Fruit fly (Drosophila melanogaster) whole organism, embryonic: ENCODE data around the gene Rad9.

Experiments used
- Aef1 ChIP-seq: fragments of 200-800 bp; sonication (Bioruptor generic); IDR thresholded peaks from 3 replicates; pipeline ENCODE4 v1.3.6; 2022; ENCODE audit warnings: missing biosample characterization, missing genetic modification characterization
- Awh ChIP-seq: fragments of 200-800 bp; sonication (Bioruptor generic); IDR thresholded peaks from 2 replicates; pipeline ENCODE4, ENCODE4 v1.3.6; 2022; ENCODE audit warnings: missing biosample characterization, missing genetic modification characterization
- CG12236 ChIP-seq: fragments of 200-800 bp; sonication (Bioruptor generic); optimal IDR thresholded peaks from 2 replicates; lab custom pipeline; 2016; ENCODE audit warnings: missing biosample characterization, missing genetic modification characterization
- CG12299 ChIP-seq: fragments of 200-800 bp; sonication (Bioruptor generic); optimal IDR thresholded peaks from 2 replicates; lab custom pipeline; 2018; ENCODE audit warnings: missing biosample characterization, mild to moderate bottlenecking, missing genetic modification characterization
- CG15269 ChIP-seq: fragments of 200-800 bp; sonication (Bioruptor generic); optimal IDR thresholded peaks from 2 replicates; lab custom pipeline; 2018; ENCODE audit warnings: missing biosample characterization, mild to moderate bottlenecking, missing genetic modification characterization, moderate library complexity
- CG15601 ChIP-seq: fragments of 200-800 bp; sonication (Bioruptor generic); optimal IDR thresholded peaks from 3 replicates; lab custom pipeline; 2019; ENCODE audit warnings: missing biosample characterization, mild to moderate bottlenecking, missing genetic modification characterization, moderate library complexity
- CG1647 ChIP-seq: fragments of 200-800 bp; sonication (Bioruptor generic); optimal IDR thresholded peaks from 3 replicates; lab custom pipeline; 2016; ENCODE audit warnings: missing biosample characterization, missing genetic modification characterization
- CG16815 ChIP-seq: fragments of 200-800 bp; sonication (Bioruptor generic); optimal IDR thresholded peaks from 3 replicates; lab custom pipeline; 2017; ENCODE audit warnings: missing biosample characterization, mild to moderate bottlenecking, missing genetic modification characterization
- CG17359 ChIP-seq: fragments of 200-800 bp; sonication (Bioruptor generic); optimal IDR thresholded peaks from 3 replicates; lab custom pipeline; 2018; ENCODE audit warnings: missing biosample characterization, mild to moderate bottlenecking, missing genetic modification characterization, moderate library complexity
- CG1832 ChIP-seq: fragments of 200-800 bp; sonication (Bioruptor generic); optimal IDR thresholded peaks from 2 replicates; lab custom pipeline; 2017; ENCODE audit warnings: missing biosample characterization, mild to moderate bottlenecking, missing genetic modification characterization, inconsistent platforms
- CG2120 ChIP-seq: fragments of 200-800 bp; sonication (Bioruptor generic); optimal IDR thresholded peaks from 3 replicates; lab custom pipeline; 2016; ENCODE audit warnings: missing biosample characterization, missing genetic modification characterization
- CG2678 ChIP-seq: fragments of 200-800 bp; sonication (Bioruptor generic); optimal IDR thresholded peaks from 3 replicates; lab custom pipeline; 2019; ENCODE audit warnings: missing biosample characterization, mild to moderate bottlenecking, missing genetic modification characterization, moderate library complexity
- CG3281 ChIP-seq: fragments of 200-800 bp; sonication (Bioruptor generic); optimal IDR thresholded peaks from 3 replicates; lab custom pipeline; 2017; ENCODE audit warnings: missing biosample characterization, mild to moderate bottlenecking, missing genetic modification characterization
- CG3726 ChIP-seq: fragments of 200-800 bp; sonication (Bioruptor generic); IDR thresholded peaks from 3 replicates; pipeline ENCODE4, ENCODE4 v1.3.6; 2022; ENCODE audit warnings: missing biosample characterization, missing genetic modification characterization
- CG43689 ChIP-seq: fragments of 200-800 bp; sonication (Bioruptor generic); IDR thresholded peaks from 2 replicates; pipeline ENCODE4 v1.3.6; 2022; ENCODE audit warnings: missing biosample characterization, missing genetic modification characterization
- CG4424 ChIP-seq: fragments of 200-800 bp; sonication (Bioruptor generic); optimal IDR thresholded peaks from 3 replicates; lab custom pipeline; 2016; ENCODE audit warnings: missing biosample characterization, missing genetic modification characterization
- CG7745 ChIP-seq: fragments of 200-800 bp; sonication (Bioruptor generic); optimal IDR thresholded peaks from 2 replicates; lab custom pipeline; 2018; ENCODE audit warnings: missing biosample characterization, mild to moderate bottlenecking, missing genetic modification characterization, moderate library complexity
- CG7987 ChIP-seq: fragments of 200-800 bp; sonication (Bioruptor generic); optimal IDR thresholded peaks from 2 replicates; lab custom pipeline; 2018; ENCODE audit warnings: missing biosample characterization, mild to moderate bottlenecking, missing genetic modification characterization, moderate library complexity
- CG8089 ChIP-seq: fragments of 200-800 bp; sonication (Bioruptor generic); optimal IDR thresholded peaks from 3 replicates; lab custom pipeline; 2016; ENCODE audit warnings: missing biosample characterization, missing genetic modification characterization
- CG9609 ChIP-seq: fragments of 200-800 bp; sonication (Bioruptor generic); optimal IDR thresholded peaks from 3 replicates; lab custom pipeline; 2016; ENCODE audit warnings: missing biosample characterization, missing genetic modification characterization
- CHES-1-like ChIP-seq: fragments of 200-800 bp; sonication (Bioruptor generic); optimal IDR thresholded peaks from 2 replicates; lab custom pipeline; 2016; ENCODE audit warnings: missing biosample characterization, missing genetic modification characterization
- CkIIα-i1 ChIP-seq: fragments of 200-800 bp; sonication (Bioruptor generic); IDR thresholded peaks from 2 replicates; pipeline ENCODE4 v1.3.6; 2022; ENCODE audit warnings: missing biosample characterization, missing genetic modification characterization
- D19A ChIP-seq: fragments of 200-800 bp; optimal IDR thresholded peaks from 3 replicates; lab custom pipeline; 2019; ENCODE audit warnings: missing biosample characterization, mild to moderate bottlenecking, missing genetic modification characterization, moderate library complexity
- Gsc ChIP-seq: fragments of 200-800 bp; sonication (Bioruptor generic); IDR thresholded peaks from 2 replicates; pipeline ENCODE4 v1.3.6; 2022; ENCODE audit warnings: missing biosample characterization, missing genetic modification characterization
- H2.0 ChIP-seq: fragments of 200-800 bp; sonication (Bioruptor generic); IDR thresholded peaks from 2 replicates; pipeline ENCODE4 v1.3.6; 2022; ENCODE audit warnings: missing biosample characterization, missing genetic modification characterization
- Hand ChIP-seq: fragments of 200-800 bp; sonication (Bioruptor generic); optimal IDR thresholded peaks from 2 replicates; lab custom pipeline; 2017; ENCODE audit warnings: mild to moderate bottlenecking, missing biosample characterization, missing genetic modification reagents, missing genetic modification characterization
- Kr ChIP-seq: fragments of 200-800 bp; sonication (Bioruptor generic); optimal IDR thresholded peaks from 2 replicates; lab custom pipeline; 2017; ENCODE audit warnings: missing biosample characterization, mild to moderate bottlenecking, missing genetic modification characterization
- MESR4 ChIP-seq: fragments of 200-800 bp; sonication (Bioruptor generic); optimal IDR thresholded peaks from 2 replicates; lab custom pipeline; 2018; ENCODE audit warnings: missing biosample characterization, mild to moderate bottlenecking, missing genetic modification characterization, moderate library complexity
- Mad ChIP-seq: fragments of 200-800 bp; sonication (Bioruptor generic); optimal IDR thresholded peaks from 2 replicates; lab custom pipeline; 2016; ENCODE audit warnings: missing biosample characterization, missing genetic modification characterization
- Max ChIP-seq: fragments of 200-800 bp; sonication (Bioruptor generic); optimal IDR thresholded peaks from 2 replicates; lab custom pipeline; 2016; ENCODE audit warnings: missing biosample characterization, mild to moderate bottlenecking, missing genetic modification characterization
- NFAT ChIP-seq: fragments of 200-800 bp; sonication (Bioruptor generic); IDR thresholded peaks from 2 replicates; pipeline ENCODE4 v1.3.6; 2022; ENCODE audit warnings: missing biosample characterization, missing genetic modification characterization
- Ptx1 ChIP-seq: fragments of 200-800 bp; sonication (Bioruptor generic); IDR thresholded peaks from 2 replicates; pipeline ENCODE4 v1.3.6; 2022; ENCODE audit warnings: missing biosample characterization, missing genetic modification characterization
- amos ChIP-seq: fragments of 200-800 bp; sonication (Bioruptor generic); IDR thresholded peaks from 2 replicates; pipeline ENCODE4 v1.3.6; 2022; ENCODE audit warnings: missing biosample characterization, missing genetic modification characterization; ENCODE audit not compliant: partially characterized antibody
- ase ChIP-seq: fragments of 200-800 bp; sonication (Bioruptor generic); IDR thresholded peaks from 3 replicates; pipeline ENCODE4 v1.3.6; 2022; ENCODE audit warnings: missing biosample characterization, missing genetic modification characterization
- corto ChIP-seq: fragments of 200-800 bp; sonication (Bioruptor generic); optimal IDR thresholded peaks from 2 replicates; lab custom pipeline; 2016; ENCODE audit warnings: missing biosample characterization, mild to moderate bottlenecking, missing genetic modification characterization, moderate library complexity
- crol ChIP-seq: fragments of 200-800 bp; sonication (Bioruptor generic); IDR thresholded peaks from 2 replicates; pipeline ENCODE4 v1.3.6; 2022; ENCODE audit warnings: missing biosample characterization, missing genetic modification characterization
- da ChIP-seq: fragments of 200-800 bp; sonication (Bioruptor generic); optimal IDR thresholded peaks from 2 replicates; lab custom pipeline; 2016; ENCODE audit warnings: missing biosample characterization, missing genetic modification characterization
- ems ChIP-seq: fragments of 200-800 bp; sonication (Bioruptor generic); optimal IDR thresholded peaks from 3 replicates; lab custom pipeline; 2016; ENCODE audit warnings: missing biosample characterization, missing genetic modification characterization
- gem ChIP-seq: fragments of 200-800 bp; sonication (Bioruptor generic); optimal IDR thresholded peaks from 2 replicates; lab custom pipeline; 2019; ENCODE audit warnings: missing biosample characterization, mild to moderate bottlenecking, missing genetic modification characterization, moderate library complexity
- hbn ChIP-seq: fragments of 200-800 bp; sonication (Bioruptor generic); IDR thresholded peaks from 2 replicates; pipeline ENCODE4 v1.3.6; 2022; ENCODE audit warnings: missing biosample characterization, missing genetic modification characterization; ENCODE audit not compliant: partially characterized antibody
- knrl ChIP-seq: fragments of 200-800 bp; sonication (Bioruptor generic); IDR thresholded peaks from 3 replicates; pipeline ENCODE4 v1.3.6; 2022; ENCODE audit warnings: missing biosample characterization, missing genetic modification characterization; ENCODE audit not compliant: partially characterized antibody
- nau ChIP-seq: fragments of 200-800 bp; sonication (Bioruptor generic); optimal IDR thresholded peaks from 3 replicates; lab custom pipeline; 2017; ENCODE audit warnings: missing biosample characterization, mild to moderate bottlenecking, missing genetic modification characterization, missing genetic modification reagents
- nom ChIP-seq: fragments of 200-800 bp; sonication (Bioruptor generic); optimal IDR thresholded peaks from 2 replicates; lab custom pipeline; 2017; ENCODE audit warnings: missing biosample characterization, missing genetic modification characterization, mild to moderate bottlenecking, moderate library complexity, missing genetic modification reagents
- pb ChIP-seq: fragments of 200-800 bp; sonication (Bioruptor generic); optimal IDR thresholded peaks from 3 replicates; lab custom pipeline; 2016; ENCODE audit warnings: missing biosample characterization, missing genetic modification characterization
- pum ChIP-seq: fragments of 200-800 bp; sonication (Bioruptor generic); optimal IDR thresholded peaks from 2 replicates; lab custom pipeline; 2016; ENCODE audit warnings: missing biosample characterization, missing genetic modification characterization
- slbo ChIP-seq: fragments of 200-800 bp; sonication (Bioruptor generic); IDR thresholded peaks from 2 replicates; pipeline ENCODE4 v1.3.6; 2022; ENCODE audit warnings: missing biosample characterization, missing genetic modification characterization
- sug ChIP-seq: fragments of 200-800 bp; optimal IDR thresholded peaks from 2 replicates; lab custom pipeline; 2019; ENCODE audit warnings: missing biosample characterization, mild to moderate bottlenecking, missing genetic modification characterization, moderate library complexity
- tna ChIP-seq: fragments of 200-800 bp; sonication (Bioruptor generic); IDR thresholded peaks from 2 replicates; pipeline ENCODE4 v1.3.6; 2022; ENCODE audit warnings: missing biosample characterization, missing genetic modification characterization; ENCODE audit not compliant: partially characterized antibody
- trh ChIP-seq: fragments of 200-800 bp; sonication (Bioruptor generic); optimal IDR thresholded peaks from 2 replicates; lab custom pipeline; 2016; ENCODE audit warnings: missing biosample characterization, missing genetic modification characterization

The Rad9 gene

dm6 chr3L:18822450-18823220 is 49.7 kb downstream of the Rad9 start, which contains the start of gene Cat (continued):
- no peak for TF ChIP-seq pum (GFP tag; lab: Kevin White, UChicago)
- TF ChIP-seq NFAT, result no peak
- no peak for TF ChIP-seq Gsc (GFP tag; lab: Robert Waterston, UW)
- peak; percentile 15 for TF ChIP-seq CG7987
- no peak for TF ChIP-seq CG17359 (tag; lab: Kevin White, UChicago)
- TF ChIP-seq hbn (GFP tag; lab: Robert Waterston, UW), result peak; percentile 86
- no peak for TF ChIP-seq pb
- TF ChIP-seq H2.0 (GFP tag; lab: Robert Waterston, UW), result no peak
- TF ChIP-seq da (GFP tag; lab: Kevin White, UChicago), result no peak
- no peak for TF ChIP-seq CG9609 (GFP tag; lab: Kevin White, UChicago)
- peak; percentile 15 for TF ChIP-seq ems (GFP tag; lab: Kevin White, UChicago)
- TF ChIP-seq MESR4, result peak; percentile 75
- peak; percentile 23 for TF ChIP-seq nau
- no peak for TF ChIP-seq CG8089 (GFP tag; lab: Kevin White, UChicago)
- no peak for TF ChIP-seq CG1832 (GFP tag; lab: Kevin White, UChicago)
- TF ChIP-seq tna, result peak; percentile 60; the same call in 1 of the 2 replicates
- no peak for TF ChIP-seq CG16815 (GFP tag; lab: Kevin White, UChicago)
- peak; percentile 23 for TF ChIP-seq CG3281 (GFP tag; lab: Kevin White, UChicago)
- peak; percentile 82 for TF ChIP-seq Aef1 (GFP tag; lab: Robert Waterston, UW)
- no peak for TF ChIP-seq CG3726
- no peak for TF ChIP-seq corto (GFP tag; lab: Kevin White, UChicago)
- peak; percentile 61; the same call in 1 of the 2 replicates for TF ChIP-seq slbo (GFP tag; lab: Robert Waterston, UW)
- TF ChIP-seq CG2120 (GFP tag; lab: Kevin White, UChicago), result peak; percentile 57
- TF ChIP-seq sug (tag; lab: Kevin White, UChicago), result peak; percentile 56
- no peak for TF ChIP-seq Ptx1 (GFP tag; lab: Robert Waterston, UW)
- no peak for TF ChIP-seq CG7745 (tag; lab: Kevin White, UChicago)
- peak; percentile 59 for TF ChIP-seq Max (GFP tag; lab: Kevin White, UChicago)
- peak; percentile 43 for TF ChIP-seq CHES-1-like (GFP tag; lab: Kevin White, UChicago)
- peak; percentile 43 for TF ChIP-seq CG4424 (GFP tag; lab: Kevin White, UChicago)
- peak; percentile 100 for TF ChIP-seq nom (GFP tag; lab: Kevin White, UChicago)
- peak; percentile 40 for TF ChIP-seq CG15601
- TF ChIP-seq trh (GFP tag; lab: Kevin White, UChicago), result peak; percentile 5
- no peak for TF ChIP-seq Awh (GFP tag; lab: Robert Waterston, UW)
- no peak for TF ChIP-seq Mad
- TF ChIP-seq amos (GFP tag; lab: Robert Waterston, UW), result peak; percentile 82; the same call in 1 of the 2 replicates
- no peak for TF ChIP-seq ase (GFP tag; lab: Robert Waterston, UW)
- TF ChIP-seq Hand (GFP tag; lab: Kevin White, UChicago), result peak; percentile 30
- TF ChIP-seq crol (GFP tag; lab: Robert Waterston, UW), result no peak
- TF ChIP-seq gem (tag; lab: Kevin White, UChicago), result peak; percentile 53
- TF ChIP-seq D19A, result no peak
- TF ChIP-seq CG2678 (tag; lab: Kevin White, UChicago), result peak; percentile 46
- peak; percentile 75 for TF ChIP-seq CG15269 (tag; lab: Kevin White, UChicago)
- peak; percentile 77; the same call in 1 of the 3 replicates for TF ChIP-seq knrl (GFP tag; lab: Robert Waterston, UW)
- peak; percentile 18 for TF ChIP-seq CG12299
- TF ChIP-seq CG12236 (GFP tag; lab: Kevin White, UChicago), result no peak
- no peak for TF ChIP-seq CG1647 (GFP tag; lab: Kevin White, UChicago)
- TF ChIP-seq Kr (GFP tag; lab: Kevin White, UChicago), result no peak
- TF ChIP-seq CkIIα-i1 (GFP tag; lab: Robert Waterston, UW), result no peak
- no peak for TF ChIP-seq CG43689 (GFP tag; lab: Robert Waterston, UW)
